Fruit fly (Drosophila melanogaster) whole organism, embryonic: ENCODE data around the gene Tpst.

Experiments used
- Bdp1 ChIP-seq: fragments of 200-800 bp; sonication (Bioruptor generic); optimal IDR thresholded peaks from 3 replicates; lab custom pipeline; 2016; ENCODE audit warnings: missing biosample characterization, missing genetic modification characterization
- Bgb ChIP-seq: fragments of 200-800 bp; sonication (Bioruptor generic); IDR thresholded peaks from 2 replicates; pipeline ENCODE4 v1.3.6; 2022; ENCODE audit warnings: missing biosample characterization, missing genetic modification characterization; ENCODE audit not compliant: partially characterized antibody
- CG10209 ChIP-seq: fragments of 200-800 bp; sonication (Bioruptor generic); optimal IDR thresholded peaks from 3 replicates; lab custom pipeline; 2017; ENCODE audit warnings: missing biosample characterization, mild to moderate bottlenecking, missing genetic modification characterization, missing genetic modification reagents
- CG11695 ChIP-seq: fragments of 200-800 bp; sonication (Bioruptor generic); IDR thresholded peaks from 3 replicates; pipeline ENCODE4 v1.3.6; 2022; ENCODE audit warnings: missing biosample characterization, missing genetic modification characterization
- CG1233 ChIP-seq: fragments of 200-800 bp; sonication (Bioruptor generic); optimal IDR thresholded peaks from 4 replicates; lab custom pipeline; 2018; ENCODE audit warnings: missing biosample characterization, mild to moderate bottlenecking, missing genetic modification characterization
- CG12744 ChIP-seq: fragments of 200-800 bp; sonication (Bioruptor generic); optimal IDR thresholded peaks from 2 replicates; lab custom pipeline; 2016; ENCODE audit warnings: missing biosample characterization, missing genetic modification characterization
- CG14014 ChIP-seq: fragments of 200-800 bp; sonication (Bioruptor generic); IDR thresholded peaks from 2 replicates; pipeline ENCODE4 v1.3.6; 2022; ENCODE audit warnings: missing biosample characterization, missing genetic modification characterization
- CG14860 ChIP-seq: fragments of 200-800 bp; sonication (Bioruptor generic); IDR thresholded peaks from 3 replicates; pipeline ENCODE4 v1.3.6; 2022; ENCODE audit warnings: missing biosample characterization, missing genetic modification characterization; ENCODE audit not compliant: partially characterized antibody
- CG16813 ChIP-seq: fragments of 200-800 bp; sonication (Bioruptor generic); IDR thresholded peaks from 3 replicates; pipeline ENCODE4 v1.3.6; 2022; ENCODE audit warnings: missing biosample characterization, missing genetic modification characterization; ENCODE audit not compliant: partially characterized antibody
- CG16863 ChIP-seq: fragments of 200-800 bp; sonication (Bioruptor generic); optimal IDR thresholded peaks from 3 replicates; lab custom pipeline; 2016; ENCODE audit warnings: missing biosample characterization, missing genetic modification characterization
- CG18619 ChIP-seq: fragments of 200-800 bp; sonication (Bioruptor generic); optimal IDR thresholded peaks from 3 replicates; lab custom pipeline; 2017; ENCODE audit warnings: missing biosample characterization, mild to moderate bottlenecking, missing genetic modification characterization
- CG2889 ChIP-seq: fragments of 200-800 bp; sonication (Bioruptor generic); IDR thresholded peaks from 3 replicates; pipeline ENCODE4 v1.3.6; 2022; ENCODE audit warnings: missing biosample characterization, missing genetic modification characterization
- CG31224 ChIP-seq: fragments of 200-800 bp; sonication (Bioruptor generic); IDR thresholded peaks from 2 replicates; pipeline ENCODE4 v1.3.6; 2022; ENCODE audit warnings: missing biosample characterization, missing genetic modification characterization
- CG3163 ChIP-seq: fragments of 200-800 bp; sonication (Bioruptor generic); optimal IDR thresholded peaks from 3 replicates; lab custom pipeline; 2016; ENCODE audit warnings: missing biosample characterization, missing genetic modification characterization
- CG32532 ChIP-seq: fragments of 200-800 bp; sonication (Bioruptor generic); IDR thresholded peaks from 2 replicates; pipeline ENCODE4 v1.3.6; 2022; ENCODE audit warnings: missing biosample characterization, missing genetic modification characterization
- CG5180 ChIP-seq: fragments of 200-800 bp; sonication (Bioruptor generic); optimal IDR thresholded peaks from 3 replicates; lab custom pipeline; 2017; ENCODE audit warnings: missing biosample characterization, missing genetic modification characterization, mild to moderate bottlenecking, moderate library complexity, missing genetic modification reagents
- CG6272 ChIP-seq: fragments of 200-800 bp; sonication (Bioruptor generic); IDR thresholded peaks from 2 replicates; pipeline ENCODE4 v1.3.6; 2022; ENCODE audit warnings: missing biosample characterization, missing genetic modification characterization
- CG7372 ChIP-seq: fragments of 200-800 bp; sonication (Bioruptor generic); IDR thresholded peaks from 2 replicates; pipeline ENCODE4 v1.3.6; 2022; ENCODE audit warnings: missing biosample characterization, missing genetic modification characterization
- CG7839 ChIP-seq: fragments of 200-800 bp; sonication (Bioruptor generic); optimal IDR thresholded peaks from 3 replicates; lab custom pipeline; 2018; ENCODE audit warnings: missing biosample characterization, mild to moderate bottlenecking, missing genetic modification characterization, moderate library complexity
- CG8478 ChIP-seq: fragments of >200 bp; optimal IDR thresholded peaks from 2 replicates; lab custom pipeline; 2018
- CG8944 ChIP-seq: fragments of 200-800 bp; sonication (Bioruptor generic); optimal IDR thresholded peaks from 3 replicates; lab custom pipeline; 2016; ENCODE audit warnings: missing biosample characterization, missing genetic modification characterization
- CG9215 ChIP-seq: fragments of 200-800 bp; sonication (Bioruptor generic); IDR thresholded peaks from 2 replicates; pipeline ENCODE4 v1.3.6; 2022; ENCODE audit warnings: missing biosample characterization, missing genetic modification characterization
- Dip3 ChIP-seq: fragments of 200-800 bp; sonication (Bioruptor generic); optimal IDR thresholded peaks from 3 replicates; lab custom pipeline; 2016; ENCODE audit warnings: missing biosample characterization, missing genetic modification characterization
- Fer1 ChIP-seq: fragments of 200-800 bp; sonication (Bioruptor generic); optimal IDR thresholded peaks from 2 replicates; lab custom pipeline; 2017; ENCODE audit warnings: missing biosample characterization, mild to moderate bottlenecking, missing genetic modification characterization
- MBD-R2 ChIP-seq: fragments of 200-800 bp; sonication (Bioruptor generic); IDR thresholded peaks from 2 replicates; pipeline ENCODE4 v1.3.6; 2022; ENCODE audit warnings: missing biosample characterization, missing genetic modification characterization
- Mes4 ChIP-seq: fragments of 200-800 bp; sonication (Bioruptor generic); optimal IDR thresholded peaks from 2 replicates; lab custom pipeline; 2016; ENCODE audit warnings: missing biosample characterization, missing genetic modification characterization
- NC2β ChIP-seq: fragments of 200-800 bp; sonication (Bioruptor generic); optimal IDR thresholded peaks from 2 replicates; lab custom pipeline; 2016; ENCODE audit warnings: missing biosample characterization, missing genetic modification characterization
- Scr ChIP-seq: fragments of 200-800 bp; sonication (Bioruptor generic); IDR thresholded peaks from 2 replicates; pipeline ENCODE4 v1.3.6; 2022; ENCODE audit warnings: missing biosample characterization, missing genetic modification characterization; ENCODE audit not compliant: partially characterized antibody
- Six4 ChIP-seq: fragments of 200-800 bp; sonication (Bioruptor generic); optimal IDR thresholded peaks from 2 replicates; lab custom pipeline; 2016; ENCODE audit warnings: missing biosample characterization, missing genetic modification characterization
- bab2 ChIP-seq: fragments of 200-800 bp; sonication (Bioruptor generic); optimal IDR thresholded peaks from 2 replicates; lab custom pipeline; 2016; ENCODE audit warnings: missing biosample characterization, missing genetic modification characterization
- bbx ChIP-seq: fragments of 200-800 bp; sonication (Bioruptor generic); IDR thresholded peaks from 2 replicates; pipeline ENCODE4 v1.3.6; 2022; ENCODE audit warnings: missing biosample characterization, missing genetic modification characterization; ENCODE audit not compliant: partially characterized antibody
- bigmax ChIP-seq: fragments of 200-800 bp; sonication (Bioruptor generic); optimal IDR thresholded peaks from 2 replicates; lab custom pipeline; 2018; ENCODE audit warnings: missing biosample characterization, mild to moderate bottlenecking, missing genetic modification characterization
- cwo ChIP-seq: fragments of 200-800 bp; sonication (Bioruptor generic); optimal IDR thresholded peaks from 3 replicates; lab custom pipeline; 2017; ENCODE audit warnings: missing biosample characterization, missing genetic modification characterization, mild to moderate bottlenecking, moderate library complexity, missing genetic modification reagents
- dm ChIP-seq: fragments of 200-800 bp; sonication (Bioruptor generic); optimal IDR thresholded peaks from 3 replicates; lab custom pipeline; 2016; ENCODE audit warnings: missing biosample characterization, missing genetic modification characterization
- fd96Cb ChIP-seq: fragments of 200-800 bp; sonication (Bioruptor generic); optimal IDR thresholded peaks from 2 replicates; lab custom pipeline; 2018; ENCODE audit warnings: missing biosample characterization, mild to moderate bottlenecking, missing genetic modification characterization, moderate library complexity
- gcm ChIP-seq: fragments of 200-800 bp; sonication (Bioruptor generic); optimal IDR thresholded peaks from 2 replicates; lab custom pipeline; 2019; ENCODE audit warnings: missing biosample characterization, mild to moderate bottlenecking, missing genetic modification characterization, moderate library complexity
- kay ChIP-seq: fragments of 200-800 bp; sonication (Bioruptor generic); optimal IDR thresholded peaks from 2 replicates; lab custom pipeline; 2016; ENCODE audit warnings: missing biosample characterization, missing genetic modification characterization
- nerfin-2 ChIP-seq: fragments of 200-800 bp; sonication (Bioruptor generic); IDR thresholded peaks from 2 replicates; pipeline ENCODE4 v1.3.6; 2022; ENCODE audit warnings: missing biosample characterization, missing genetic modification characterization; ENCODE audit not compliant: partially characterized antibody
- pfk ChIP-seq: fragments of 200-800 bp; sonication (Bioruptor generic); optimal IDR thresholded peaks from 2 replicates; lab custom pipeline; 2018; ENCODE audit warnings: missing biosample characterization, mild to moderate bottlenecking, missing genetic modification characterization, moderate library complexity
- pho ChIP-seq: fragments of 200-800 bp; sonication (Bioruptor generic); optimal IDR thresholded peaks from 2 replicates; lab custom pipeline; 2016; ENCODE audit warnings: missing biosample characterization, missing genetic modification characterization
- pita ChIP-seq: fragments of 200-800 bp; sonication (Bioruptor generic); optimal IDR thresholded peaks from 2 replicates; lab custom pipeline; 2017; ENCODE audit warnings: missing biosample characterization, mild to moderate bottlenecking, missing genetic modification characterization
- prd ChIP-seq, 3 experiments: fragments of >200 bp in 2 of 3; fragments of 200-800 bp in 1 of 3; sonication (Bioruptor generic) in 1 of 3; optimal IDR thresholded peaks in 2 of 3; IDR thresholded peaks in 1 of 3; 2 replicates in 2 of 3; 3 replicates in 1 of 3; pipeline versions ENCODE4 v1.3.6 to Lab custom; 2017 to 2022; ENCODE audit warnings: missing biosample characterization in 1 of 3, missing genetic modification characterization in 1 of 3
- sd ChIP-seq: fragments of 200-800 bp; sonication (Bioruptor generic); optimal IDR thresholded peaks from 3 replicates; lab custom pipeline; 2018; ENCODE audit warnings: missing biosample characterization, mild to moderate bottlenecking, missing genetic modification characterization, moderate library complexity
- sob ChIP-seq: fragments of 200-800 bp; sonication (Bioruptor generic); IDR thresholded peaks from 2 replicates; pipeline ENCODE4 v1.3.6; 2022; ENCODE audit warnings: missing biosample characterization, missing genetic modification characterization
- sqz ChIP-seq: fragments of 200-800 bp; sonication (Bioruptor generic); optimal IDR thresholded peaks from 3 replicates; lab custom pipeline; 2018; ENCODE audit warnings: missing biosample characterization, mild to moderate bottlenecking, missing genetic modification characterization
- stwl ChIP-seq: fragments of 200-800 bp; sonication (Bioruptor generic); optimal IDR thresholded peaks from 3 replicates; lab custom pipeline; 2018; ENCODE audit warnings: missing biosample characterization, mild to moderate bottlenecking, missing genetic modification characterization, moderate library complexity
- tin ChIP-seq: fragments of 200-800 bp; sonication (Bioruptor generic); optimal IDR thresholded peaks from 3 replicates; lab custom pipeline; 2016; ENCODE audit warnings: missing biosample characterization, missing genetic modification characterization
- ttk ChIP-seq: fragments of 200-800 bp; sonication (Bioruptor generic); IDR thresholded peaks from 2 replicates; pipeline ENCODE4 v2.1.2; 2022; ENCODE audit warnings: missing biosample characterization, missing genetic modification characterization
- tx ChIP-seq: fragments of 200-800 bp; sonication (Bioruptor generic); optimal IDR thresholded peaks from 2 replicates; lab custom pipeline; 2016; ENCODE audit warnings: missing biosample characterization, missing genetic modification characterization

Tpst gene

dm6 chrX:13639998-13640691 is 76.5 kb downstream of the Tpst start (continued):
- TF ChIP-seq CG6272 (GFP tag; lab: Robert Waterston, UW): peak; percentile 98
- TF ChIP-seq CG12744 (GFP tag; lab: Kevin White, UChicago): peak; percentile 98
- TF ChIP-seq CG16863 (GFP tag; lab: Kevin White, UChicago): peak; percentile 99
- peak; percentile 67; the same call in 2 of the 3 replicates for TF ChIP-seq CG14860 (GFP tag; lab: Robert Waterston, UW)
- peak; percentile 99 for TF ChIP-seq CG14014
- peak; percentile 97 for TF ChIP-seq dm (GFP tag; lab: Kevin White, UChicago)
- TF ChIP-seq stwl (tag; lab: Kevin White, UChicago): peak; percentile 52
- peak; percentile 93 for TF ChIP-seq CG5180
- TF ChIP-seq Mes4 (GFP tag; lab: Kevin White, UChicago): peak; percentile 99
- TF ChIP-seq CG32532 (GFP tag; lab: Robert Waterston, UW): peak; percentile 99
- TF ChIP-seq bbx (GFP tag; lab: Robert Waterston, UW): peak; percentile 46; the same call in 1 of the 2 replicates
- peak; percentile 97 for TF ChIP-seq kay
- TF ChIP-seq NC2β (GFP tag; lab: Kevin White, UChicago): peak; percentile 98
- peak; percentile 98 for TF ChIP-seq Six4 (GFP tag; lab: Kevin White, UChicago)
- TF ChIP-seq fd96Cb (tag; lab: Kevin White, UChicago): peak; percentile 99
- peak; percentile 99 for TF ChIP-seq ttk
- peak; percentile 55 for TF ChIP-seq Scr (GFP tag; lab: Robert Waterston, UW)
- TF ChIP-seq sqz (GFP tag; lab: Kevin White, UChicago): peak; percentile 94
- peak; percentile 98 for TF ChIP-seq gcm (GFP tag; lab: Kevin White, UChicago)
- TF ChIP-seq pita (GFP tag; lab: Kevin White, UChicago): no peak
- peak; percentile 98 for TF ChIP-seq pho
- peak; percentile 99 for TF ChIP-seq CG7839
- peak; percentile 77 for TF ChIP-seq bigmax (GFP tag; lab: Kevin White, UChicago)
- TF ChIP-seq MBD-R2 (GFP tag; lab: Robert Waterston, UW): peak; percentile 99
- peak; percentile 98 for TF ChIP-seq sd (tag; lab: Kevin White, UChicago)
- no peak for TF ChIP-seq CG8478
- peak; percentile 66 for TF ChIP-seq Bgb (GFP tag; lab: Robert Waterston, UW)
- TF ChIP-seq Fer1 (GFP tag; lab: Kevin White, UChicago): peak; percentile 99
- TF ChIP-seq CG1233 (GFP tag; lab: Kevin White, UChicago): peak; percentile 98
- TF ChIP-seq CG16813 (GFP tag; lab: Robert Waterston, UW): peak; percentile 60
- TF ChIP-seq CG11695 (GFP tag; lab: Robert Waterston, UW): peak; percentile 99
- peak; percentile 99 for TF ChIP-seq tin
- peak; percentile 97 for TF ChIP-seq CG2889 (GFP tag; lab: Robert Waterston, UW)
- peak; percentile 82 for TF ChIP-seq nerfin-2 (GFP tag; lab: Robert Waterston, UW)
- TF ChIP-seq sob (GFP tag; lab: Robert Waterston, UW): peak; percentile 99
- TF ChIP-seq CG31224 (GFP tag; lab: Robert Waterston, UW): peak; percentile 96
- peak; percentile 93 for TF ChIP-seq Bdp1 (GFP tag; lab: Kevin White, UChicago)
- peak; percentile 99 for TF ChIP-seq CG7372 (GFP tag; lab: Robert Waterston, UW)
- TF ChIP-seq Dip3: peak; percentile 98
- peak; percentile 97 for TF ChIP-seq CG18619 (GFP tag; lab: Kevin White, UChicago)
- peak; percentile 99 for TF ChIP-seq bab2
- TF ChIP-seq cwo (GFP tag; lab: Kevin White, UChicago): peak; percentile 98
- no peak for TF ChIP-seq prd (optimal IDR thresholded peaks at IDR 0.05; lab: Kevin White, UChicago)
- peak; percentile 99 for TF ChIP-seq prd (GFP tag; IDR thresholded peaks at IDR 0.05; lab: Robert Waterston, UW)
- TF ChIP-seq CG9215 (GFP tag; lab: Robert Waterston, UW): peak; percentile 97
- TF ChIP-seq CG10209 (GFP tag; lab: Kevin White, UChicago): peak; percentile 99
- TF ChIP-seq tx (GFP tag; lab: Kevin White, UChicago): peak; percentile 98
- peak; percentile 56 for TF ChIP-seq pfk (GFP tag; lab: Kevin White, UChicago)
- TF ChIP-seq CG8944 (GFP tag; lab: Kevin White, UChicago): peak; percentile 98
- TF ChIP-seq CG3163 (GFP tag; lab: Kevin White, UChicago): peak; percentile 93
